Worm (Caenorhabditis elegans): ENCODE data around the gene F45G2.9.

Gene F45G2.9

DNA sequence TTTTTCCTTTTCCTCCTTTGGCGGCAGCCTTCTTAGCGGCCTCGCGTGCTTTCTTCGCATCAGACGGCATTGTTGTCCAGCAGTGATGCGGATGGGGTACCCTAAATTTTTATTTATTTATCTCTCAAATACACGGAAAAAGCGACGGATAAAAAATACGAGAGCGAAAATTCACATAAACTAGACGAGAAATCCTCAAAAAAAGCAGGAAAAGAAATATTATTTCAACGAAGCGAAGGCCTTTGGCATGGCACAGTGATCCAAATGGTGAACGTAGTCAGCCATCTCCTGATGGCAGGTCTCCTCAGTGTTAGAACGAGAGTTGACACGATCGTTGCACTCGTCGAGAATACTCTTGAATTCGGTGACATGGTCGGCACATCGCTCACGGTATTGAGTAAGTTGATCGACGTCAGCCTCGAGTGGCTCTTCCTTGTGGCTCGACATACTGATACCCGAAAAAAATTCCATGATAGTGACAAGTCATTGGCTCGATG is 25.4 kb upstream of the F45G2.9 start, which contains the start of the genes abcf-2 and T27E9.2:
TSS of gene abcf-2 (minus strand) at position 101 of the 497 bp plus-strand sequence.
TSS of gene T27E9.2 (minus strand) at position 447 of the 497 bp plus-strand sequence.
- TF ChIP-seq klf-2 (GFP tag; conservative IDR thresholded peaks at IDR 0.05) = no peak
- no peak for TF ChIP-seq med-1 (GFP tag; optimal IDR thresholded peaks at IDR 0.05; ENCODE audit: insufficient read depth)
- TF ChIP-seq cog-1 (tag; optimal IDR thresholded peaks at IDR 0.05) = no peak
- TF ChIP-seq tab-1 (GFP tag; IDR thresholded peaks at IDR 0.05) = no peak
- no peak for TF ChIP-seq ztf-23 (GFP tag; IDR thresholded peaks at IDR 0.05)
- TF ChIP-seq ztf-29 (GFP tag; IDR thresholded peaks at IDR 0.05) = no peak
- no peak for TF ChIP-seq T22C8.4 (GFP tag; IDR thresholded peaks at IDR 0.05)
- no peak for TF ChIP-seq flt-1 (GFP tag; IDR thresholded peaks at IDR 0.05)
- no peak for TF ChIP-seq ref-1 (GFP tag; conservative IDR thresholded peaks at IDR 0.05)

DNA sequence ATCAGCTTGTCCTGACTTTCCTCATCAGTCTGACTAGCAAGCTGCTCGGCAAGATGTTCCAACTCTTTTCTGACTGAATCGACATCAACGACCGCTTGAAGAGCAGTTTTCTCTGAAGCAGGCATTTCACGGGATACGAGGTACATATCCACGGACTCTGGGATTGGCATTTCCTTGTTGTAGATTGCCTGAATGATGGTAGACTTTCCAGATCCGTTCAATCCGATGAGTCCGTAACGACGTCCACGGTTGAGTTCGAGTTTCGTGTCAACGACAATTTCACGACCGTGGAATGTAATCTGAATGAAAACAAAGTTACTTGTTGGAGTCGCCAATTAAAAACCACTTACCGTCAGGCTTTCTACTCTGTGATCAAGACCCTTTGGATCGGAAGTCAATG is 24.8 kb upstream of the F45G2.9 start:
- TF ChIP-seq klf-2 (GFP tag; conservative IDR thresholded peaks at IDR 0.05) = no peak
- TF ChIP-seq ref-1 (GFP tag; conservative IDR thresholded peaks at IDR 0.05) = no peak
- no peak for TF ChIP-seq ztf-29 (GFP tag; IDR thresholded peaks at IDR 0.05)
- no peak for TF ChIP-seq T22C8.4 (GFP tag; IDR thresholded peaks at IDR 0.05)
- no peak for TF ChIP-seq cog-1 (tag; optimal IDR thresholded peaks at IDR 0.05)
- TF ChIP-seq ztf-23 (GFP tag; IDR thresholded peaks at IDR 0.05) = no peak
- TF ChIP-seq med-1 (GFP tag; optimal IDR thresholded peaks at IDR 0.05; ENCODE audit: insufficient read depth) = no peak

DNA sequence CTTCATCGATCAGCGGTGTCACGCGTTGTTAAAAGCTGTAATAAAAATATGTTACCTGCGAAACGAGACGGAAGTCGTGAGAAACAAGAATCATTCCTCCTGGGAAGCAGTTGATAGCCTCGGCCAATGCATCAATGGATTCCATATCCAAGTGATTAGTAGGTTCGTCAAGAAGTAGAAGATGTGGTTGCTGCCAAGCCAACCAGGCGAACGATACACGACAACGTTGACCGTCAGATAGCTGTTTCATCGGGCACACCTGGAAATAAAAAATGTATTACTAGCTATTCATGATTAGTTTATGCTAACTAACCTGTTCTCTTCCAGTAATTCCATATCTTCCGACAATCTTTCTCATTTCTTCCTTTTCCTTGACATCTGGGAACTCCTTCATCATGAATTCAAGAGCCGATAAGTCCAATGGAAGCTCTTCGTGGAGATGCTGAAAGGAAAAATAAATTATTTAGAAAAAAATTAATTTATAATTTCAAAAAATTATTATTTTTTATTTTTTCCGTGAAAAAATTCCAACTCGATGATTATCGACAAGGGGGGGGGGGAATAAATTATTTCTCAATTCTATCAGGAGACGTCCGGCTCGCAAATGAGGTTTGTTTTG is 22.3 kb upstream of the F45G2.9 start, which contains the start of gene tag-164:
TSS of gene tag-164 (plus strand) at position 569 of the 619 bp plus-strand sequence.
- TF ChIP-seq ztf-29 (GFP tag; IDR thresholded peaks at IDR 0.05) = no peak
- TF ChIP-seq cog-1 (tag; optimal IDR thresholded peaks at IDR 0.05) = no peak
- no peak for TF ChIP-seq T22C8.4 (GFP tag; IDR thresholded peaks at IDR 0.05)

DNA sequence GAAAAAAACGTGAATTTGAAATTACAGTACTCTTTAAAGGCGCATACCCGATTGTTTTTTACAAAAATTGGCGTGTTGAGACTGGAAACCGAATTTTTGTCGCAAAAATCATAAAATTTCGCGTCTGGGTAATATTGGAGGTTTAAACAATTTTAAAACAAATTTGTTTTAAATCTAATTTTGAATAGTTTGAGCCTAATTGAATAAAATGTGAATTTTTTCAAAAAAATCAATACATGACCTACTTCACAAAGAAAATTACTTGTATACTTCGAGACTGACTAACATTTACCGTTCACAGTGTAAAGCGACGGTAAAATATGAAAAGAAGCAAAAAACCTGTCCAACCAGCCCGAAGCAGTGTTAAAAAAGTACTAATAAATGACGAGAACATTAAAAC is 20.6 kb upstream of the F45G2.9 start:
- no peak for TF ChIP-seq tab-1 (GFP tag; IDR thresholded peaks at IDR 0.05)
- TF ChIP-seq T22C8.4 (GFP tag; IDR thresholded peaks at IDR 0.05) = no peak
- TF ChIP-seq cog-1 (tag; optimal IDR thresholded peaks at IDR 0.05) = no peak
- no peak for TF ChIP-seq ztf-23 (GFP tag; IDR thresholded peaks at IDR 0.05)

DNA sequence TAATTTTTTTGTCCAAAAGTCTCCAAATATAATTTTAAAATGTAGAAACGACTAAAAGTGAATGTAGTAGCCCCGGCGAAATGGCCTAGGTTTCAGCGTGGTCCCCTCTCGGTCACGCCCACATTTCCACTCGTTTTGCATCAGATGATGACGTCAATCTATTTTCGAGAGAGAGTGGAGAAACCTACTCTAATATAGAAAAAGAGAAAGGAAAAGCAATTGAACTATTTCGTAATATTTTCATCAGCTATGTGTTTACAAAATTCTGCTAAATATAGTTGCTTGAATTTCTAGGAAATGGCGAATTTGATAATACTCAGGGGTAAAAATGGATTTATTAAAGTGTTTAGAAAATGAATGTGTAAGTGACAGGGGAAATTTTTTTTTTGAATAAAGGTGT is 19.1 kb upstream of the F45G2.9 start:
- no peak for TF ChIP-seq T22C8.4 (GFP tag; IDR thresholded peaks at IDR 0.05)
- no peak for TF ChIP-seq ztf-29 (GFP tag; IDR thresholded peaks at IDR 0.05)
- no peak for TF ChIP-seq klf-2 (GFP tag; conservative IDR thresholded peaks at IDR 0.05)
- no peak for TF ChIP-seq ztf-23 (GFP tag; IDR thresholded peaks at IDR 0.05)
- TF ChIP-seq med-1 (GFP tag; optimal IDR thresholded peaks at IDR 0.05; ENCODE audit: insufficient read depth) = no peak
- TF ChIP-seq tab-1 (GFP tag; IDR thresholded peaks at IDR 0.05) = no peak
- no peak for TF ChIP-seq flt-1 (GFP tag; IDR thresholded peaks at IDR 0.05)
- TF ChIP-seq ref-1 (GFP tag; conservative IDR thresholded peaks at IDR 0.05) = no peak
- TF ChIP-seq cog-1 (tag; optimal IDR thresholded peaks at IDR 0.05) = no peak

DNA sequence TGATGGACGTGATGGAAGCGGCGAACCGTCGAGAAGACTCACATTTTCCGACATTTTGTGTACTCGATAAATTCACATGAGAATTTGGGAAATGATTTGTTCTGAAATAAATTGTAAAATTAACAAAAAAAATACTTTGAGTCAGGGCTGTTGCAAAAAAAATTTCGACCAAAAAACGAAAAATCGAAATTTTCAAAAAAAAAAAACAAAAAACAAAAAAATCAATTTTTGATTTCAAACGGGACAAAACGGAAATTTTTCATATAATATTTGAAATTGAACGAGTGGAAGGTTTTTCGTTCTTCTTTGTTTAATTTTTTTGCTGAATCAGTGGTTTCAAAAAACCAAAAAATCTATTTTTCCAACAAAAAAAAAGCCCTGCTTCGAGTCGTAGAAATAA is 18.5 kb upstream of the F45G2.9 start, which contains the start of gene cua-1:
TSS of gene cua-1 (minus strand) at position 101 of the 400 bp plus-strand sequence.
- TF ChIP-seq tab-1 (GFP tag; IDR thresholded peaks at IDR 0.05) (no peak), flt-1 (GFP tag; IDR thresholded peaks at IDR 0.05) (no peak), T22C8.4 (GFP tag; IDR thresholded peaks at IDR 0.05) (no peak), ztf-29 (GFP tag; IDR thresholded peaks at IDR 0.05) (no peak), klf-2 (GFP tag; conservative IDR thresholded peaks at IDR 0.05) (no peak), med-1 (GFP tag; optimal IDR thresholded peaks at IDR 0.05; ENCODE audit: insufficient read depth) (no peak), ref-1 (GFP tag; conservative IDR thresholded peaks at IDR 0.05) (no peak), cog-1 (tag; optimal IDR thresholded peaks at IDR 0.05) (no peak)

DNA sequence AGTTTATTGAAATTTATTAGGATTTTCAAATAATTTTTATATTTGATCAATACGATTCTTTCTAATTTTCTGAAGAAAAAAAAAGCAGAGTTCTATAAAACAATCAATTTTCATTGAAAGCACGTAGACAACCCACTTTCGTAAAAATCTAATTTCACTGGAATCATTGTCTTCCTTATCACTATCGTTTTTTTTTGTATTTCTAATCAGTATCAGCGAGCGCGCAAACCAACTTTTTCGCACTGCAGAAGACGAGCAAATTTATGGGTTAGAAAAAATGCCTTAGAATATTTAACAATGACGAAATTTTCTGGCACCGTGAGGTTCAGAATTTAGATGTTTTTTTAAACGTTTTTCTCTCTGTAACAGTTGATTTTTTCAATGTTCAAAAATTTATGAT is 16.1 kb upstream of the F45G2.9 start:
- no peak for TF ChIP-seq med-1 (GFP tag; optimal IDR thresholded peaks at IDR 0.05; ENCODE audit: insufficient read depth)
- no peak for TF ChIP-seq tab-1 (GFP tag; IDR thresholded peaks at IDR 0.05)
- TF ChIP-seq cog-1 (tag; optimal IDR thresholded peaks at IDR 0.05) = no peak
- no peak for TF ChIP-seq ztf-29 (GFP tag; IDR thresholded peaks at IDR 0.05)
- no peak for TF ChIP-seq ztf-23 (GFP tag; IDR thresholded peaks at IDR 0.05)
- no peak for TF ChIP-seq flt-1 (GFP tag; IDR thresholded peaks at IDR 0.05)
- no peak for TF ChIP-seq klf-2 (GFP tag; conservative IDR thresholded peaks at IDR 0.05)
- TF ChIP-seq T22C8.4 (GFP tag; IDR thresholded peaks at IDR 0.05) = no peak
- no peak for TF ChIP-seq ref-1 (GFP tag; conservative IDR thresholded peaks at IDR 0.05)

DNA sequence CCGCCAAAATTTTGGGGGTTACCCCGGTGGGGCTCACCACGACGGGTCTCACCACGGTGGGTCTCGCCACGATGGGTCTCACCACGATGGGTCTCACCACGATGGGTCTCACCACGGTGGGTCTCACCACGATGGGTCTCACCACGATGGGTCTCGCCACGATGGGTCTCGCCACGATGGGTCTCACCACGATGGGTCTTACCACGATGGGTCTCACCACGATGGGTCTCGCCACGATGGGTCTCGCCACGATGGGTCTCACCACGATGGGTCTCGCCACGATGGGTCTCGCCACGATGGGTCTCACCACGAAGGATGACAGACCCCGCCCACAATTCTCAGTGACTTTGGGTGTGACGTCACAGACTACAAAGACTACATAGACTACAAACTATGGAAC is 11.5 kb upstream of the F45G2.9 start:
- 0 out of 2 replicates have a peak, but pooled peaks have one; percentile 21 for TF ChIP-seq tab-1 (GFP tag; IDR thresholded peaks at IDR 0.05)

DNA sequence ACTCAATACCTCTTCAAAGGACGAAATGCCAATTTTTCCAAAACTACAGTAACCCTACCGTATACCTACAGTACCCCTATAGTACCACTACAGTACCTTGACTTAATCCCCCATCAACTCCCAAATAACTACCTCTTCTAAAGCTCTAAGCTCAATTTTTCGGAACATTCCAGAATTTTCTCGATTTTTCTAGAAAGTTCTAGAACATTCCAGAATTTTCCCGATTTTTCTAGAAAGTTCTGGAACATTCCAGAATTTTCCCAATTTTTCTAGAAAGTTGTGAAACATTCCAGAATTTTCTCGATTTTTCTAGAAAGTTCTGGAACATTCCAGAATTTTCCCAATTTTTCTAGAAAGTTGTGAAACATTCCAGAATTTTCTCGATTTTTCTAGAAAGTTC is 10.1 kb upstream of the F45G2.9 start:
- peak; percentile 65; the same call in 1 of the 2 replicates for TF ChIP-seq flt-1 (GFP tag; IDR thresholded peaks at IDR 0.05)

DNA sequence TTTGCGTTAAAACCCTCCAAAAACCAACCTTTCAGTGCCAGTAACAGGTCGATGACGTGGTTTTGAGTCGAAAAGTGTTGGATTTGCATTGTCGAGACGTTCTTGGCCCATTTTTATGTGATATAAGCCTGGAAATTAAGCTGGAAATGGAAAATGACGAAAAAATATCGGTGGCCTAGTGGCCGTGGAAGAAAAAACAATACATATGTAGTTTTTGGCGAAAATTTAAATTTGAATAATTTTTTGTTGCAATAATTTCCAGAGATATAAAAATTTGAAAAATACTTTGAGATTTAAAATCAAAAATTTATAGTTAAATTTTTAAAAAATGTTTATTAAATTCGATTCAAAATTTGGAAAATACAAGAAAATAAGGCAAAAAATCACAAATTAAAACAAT is 2.7 kb upstream of the F45G2.9 start, which contains the start of gene ciao-2B:
TSS of gene ciao-2B (minus strand) at position 130 of the 400 bp plus-strand sequence.
- TF ChIP-seq med-1 (GFP tag; optimal IDR thresholded peaks at IDR 0.05; ENCODE audit: insufficient read depth) (no peak), tab-1 (GFP tag; IDR thresholded peaks at IDR 0.05) (no peak), ztf-23 (GFP tag; IDR thresholded peaks at IDR 0.05) (no peak), ztf-29 (GFP tag; IDR thresholded peaks at IDR 0.05) (no peak), klf-2 (GFP tag; conservative IDR thresholded peaks at IDR 0.05) (no peak), ref-1 (GFP tag; conservative IDR thresholded peaks at IDR 0.05) (no peak), flt-1 (GFP tag; IDR thresholded peaks at IDR 0.05) (no peak), cog-1 (tag; optimal IDR thresholded peaks at IDR 0.05) (no peak), T22C8.4 (GFP tag; IDR thresholded peaks at IDR 0.05) (no peak)

Data from whole organism, midembryonic.